Worm (Caenorhabditis elegans) whole organism, early embryonic: ENCODE data around the gene abf-4.
"Not testable (repeated sequence)": the region's sequence is repeated elsewhere in the genome, so short reads cannot be mapped to it uniquely, and the experiment has no call there.

Experiments used
- B0310.2 ChIP-seq: sonication (generic microtip); optimal IDR thresholded peaks from 2 replicates; lab custom pipeline; 2016; ENCODE audit warnings: mild to moderate bottlenecking, missing genetic modification characterization, missing compliant biosample characterization
- ama-1 ChIP-seq: fragments of 150-350 bp; optimal IDR thresholded peaks from 2 replicates; lab custom pipeline; 2014
- ceh-13 ChIP-seq: fragments of 200-800 bp; sonication (Bioruptor generic); optimal IDR thresholded peaks from 2 replicates; lab custom pipeline; 2018; ENCODE audit warnings: mild to moderate bottlenecking, missing genetic modification characterization, missing compliant biosample characterization
- ceh-36 ChIP-seq: sonication (generic microtip); optimal IDR thresholded peaks from 2 replicates; lab custom pipeline; 2016; ENCODE audit warnings: missing genetic modification characterization, inconsistent platforms, missing compliant biosample characterization
- ets-7 ChIP-seq: sonication (generic microtip); optimal IDR thresholded peaks from 2 replicates; lab custom pipeline; 2016; ENCODE audit warnings: missing genotype, missing genetic modification characterization, missing compliant biosample characterization
- hmg-4 ChIP-seq: fragments of 200-800 bp; sonication (Bioruptor generic); optimal IDR thresholded peaks from 2 replicates; lab custom pipeline; 2018; ENCODE audit warnings: mild to moderate bottlenecking, missing genetic modification characterization, missing compliant biosample characterization

- not testable (repeated sequence) for TF ChIP-seq ets-7; B0310.2 (tag; lab: Kevin White, UChicago); ceh-36; hmg-4 (GFP tag; lab: Kevin White, UChicago); ama-1 (lab: Kevin White, UChicago); ceh-13 (GFP tag; lab: Kevin White, UChicago)
Measured at ce11 chrV:20564054-20564453, 5.9 kb upstream of the abf-4 start, which contains the start of gene F26F2.13.
